Fruit fly (Drosophila melanogaster): ENCODE data around the gene CG42709.

CG42709 gene

dm6 chr3L:12749567-12750535 lies 40.1 kb upstream of the CG42709 start, which contains the start of the genes Klc and CG10984 (continued):
- no peak for TF ChIP-seq CG7839 (tag; optimal IDR thresholded peaks at IDR 0.05)
- no peak for TF ChIP-seq Doc3 (GFP tag; IDR thresholded peaks at IDR 0.05; ENCODE audit: partially characterized antibody)
- peak; percentile 57 for TF ChIP-seq CG34376 (GFP tag; optimal IDR thresholded peaks at IDR 0.05)
- peak; percentile 19 for TF ChIP-seq CG7928 (GFP tag; optimal IDR thresholded peaks at IDR 0.05)
- peak; percentile 55 for TF ChIP-seq fd96Cb (tag; optimal IDR thresholded peaks at IDR 0.05)
- no peak for TF ChIP-seq CG17912 (GFP tag; optimal IDR thresholded peaks at IDR 0.05)
- TF ChIP-seq CHES-1-like (GFP tag; optimal IDR thresholded peaks at IDR 0.05), result peak; percentile 66
- no peak for TF ChIP-seq CG31365 (tag; optimal IDR thresholded peaks at IDR 0.05)
- peak; percentile 48; the same call in 1 of the 2 replicates for TF ChIP-seq E2f2 (GFP tag; IDR thresholded peaks at IDR 0.05)
- no peak for TF ChIP-seq Hey (tag; optimal IDR thresholded peaks at IDR 0.05)
- TF ChIP-seq CG7987 (GFP tag; optimal IDR thresholded peaks at IDR 0.05), result no peak
- TF ChIP-seq Fer3 (tag; optimal IDR thresholded peaks at IDR 0.05), result peak; percentile 28
- TF ChIP-seq GATAe (GFP tag; conservative IDR thresholded peaks at IDR 0.05), result no peak; the same call in 1 of the 2 replicates
- no peak for TF ChIP-seq Blimp-1 (GFP tag; optimal IDR thresholded peaks at IDR 0.05)
- TF ChIP-seq BEAF-32 (GFP tag; optimal IDR thresholded peaks at IDR 0.05), result peak; percentile 58
- peak; percentile 64 for TF ChIP-seq zfh2 (GFP tag; optimal IDR thresholded peaks at IDR 0.05)
- TF ChIP-seq Bdp1 (GFP tag; optimal IDR thresholded peaks at IDR 0.05), result no peak
- no peak; the same call in 1 of the 2 replicates for TF ChIP-seq gsb (GFP tag; IDR thresholded peaks at IDR 0.05)
- peak; percentile 63 for TF ChIP-seq CG8924 (tag; optimal IDR thresholded peaks at IDR 0.05)
- no peak for TF ChIP-seq sqz (GFP tag; optimal IDR thresholded peaks at IDR 0.05)
- TF ChIP-seq corto (GFP tag; optimal IDR thresholded peaks at IDR 0.05), result peak; percentile 7
- TF ChIP-seq CG8478 (optimal IDR thresholded peaks at IDR 0.05), result no peak
- TF ChIP-seq B-H1 (GFP tag; IDR thresholded peaks at IDR 0.05), result peak; percentile 70
- peak; percentile 60 for TF ChIP-seq PHDP (tag; optimal IDR thresholded peaks at IDR 0.05)
- TF ChIP-seq otp (GFP tag; IDR thresholded peaks at IDR 0.05), result no peak
- TF ChIP-seq jing (GFP tag; optimal IDR thresholded peaks at IDR 0.05), result no peak
- peak; percentile 78 for TF ChIP-seq CG17359 (tag; optimal IDR thresholded peaks at IDR 0.05)
- TF ChIP-seq dmrt11E (tag; optimal IDR thresholded peaks at IDR 0.05), result no peak
- TF ChIP-seq CG7745 (tag; optimal IDR thresholded peaks at IDR 0.05), result no peak
- peak; percentile 61 for TF ChIP-seq CG2712 (tag; optimal IDR thresholded peaks at IDR 0.05)
- TF ChIP-seq nau (GFP tag; optimal IDR thresholded peaks at IDR 0.05), result peak; percentile 69
- TF ChIP-seq sug (tag; optimal IDR thresholded peaks at IDR 0.05), result no peak
- TF ChIP-seq caup (GFP tag; optimal IDR thresholded peaks at IDR 0.05; ENCODE audit: severe bottlenecking), result peak; percentile 57
- TF ChIP-seq ewg (GFP tag; optimal IDR thresholded peaks at IDR 0.05), result no peak
- TF ChIP-seq Asciz (GFP tag; optimal IDR thresholded peaks at IDR 0.05), result peak; percentile 51
- no peak for TF ChIP-seq CG11085 (GFP tag; IDR thresholded peaks at IDR 0.05)
- TF ChIP-seq CG2875 (GFP tag; optimal IDR thresholded peaks at IDR 0.05), result peak; percentile 32
- TF ChIP-seq croc (GFP tag; conservative IDR thresholded peaks at IDR 0.05), result no peak
- peak; percentile 65 for TF ChIP-seq CG17568 (GFP tag; optimal IDR thresholded peaks at IDR 0.05)
- TF ChIP-seq yki (optimal IDR thresholded peaks at IDR 0.05), result no peak
- peak; percentile 72 for TF ChIP-seq CG4282 (GFP tag; optimal IDR thresholded peaks at IDR 0.05)
- TF ChIP-seq CG7556 (GFP tag; optimal IDR thresholded peaks at IDR 0.05), result no peak
- TF ChIP-seq fd64A (GFP tag; optimal IDR thresholded peaks at IDR 0.05), result no peak
- TF ChIP-seq Bgb (GFP tag; IDR thresholded peaks at IDR 0.05; ENCODE audit: partially characterized antibody), result 0 out of 2 replicates have a peak, but pooled peaks have one; percentile 28
- TF ChIP-seq CG30020 (tag; optimal IDR thresholded peaks at IDR 0.05), result peak; percentile 89
- no peak for TF ChIP-seq CG1832 (GFP tag; optimal IDR thresholded peaks at IDR 0.05)
- TF ChIP-seq pita (GFP tag; optimal IDR thresholded peaks at IDR 0.05), result no peak
